Worm (Caenorhabditis elegans) whole organism, L4 larva: ENCODE measurements around the gene F55G1.6.
"Not testable (repeated sequence)": the region's sequence is repeated elsewhere in the genome, so short reads cannot be mapped to it uniquely, and the experiment has no call there.

Experiments used
- arid-1 ChIP-seq: fragments of 200-800 bp; sonication (Bioruptor generic); conservative IDR thresholded peaks from 2 replicates; pipeline ENCODE4 v1.3.6; 2022; ENCODE audit warnings: missing genetic modification reagents, missing genetic modification characterization, missing compliant biosample characterization
- nhr-11 ChIP-seq: fragments of 150-350 bp; optimal IDR thresholded peaks from 2 replicates; lab custom pipeline; 2014; ENCODE audit warnings: missing biosample characterization, missing genetic modification characterization
- nhr-76 ChIP-seq: fragments of 150-350 bp; optimal IDR thresholded peaks from 2 replicates; lab custom pipeline; 2014; ENCODE audit warnings: missing biosample characterization, missing genetic modification characterization
- pha-4 ChIP-seq, 2 experiments: fragments of 150-350 bp in 1 of 2; fragments of 200-800 bp in 1 of 2; sonication (Bioruptor generic) in 1 of 2; IDR thresholded peaks in 1 of 2; optimal IDR thresholded peaks in 1 of 2; 2 replicates each; pipeline versions ENCODE4 v1.3.6 to Lab custom; 2014 to 2022; ENCODE audit warnings: missing genetic modification characterization in 2 of 2, missing genetic modification reagents in 2 of 2, missing biosample characterization in 1 of 2, missing compliant biosample characterization in 1 of 2
- pqm-1 ChIP-seq: sonication (generic microtip); optimal IDR thresholded peaks from 2 replicates; lab custom pipeline; 2017; ENCODE audit warnings: missing biosample characterization, missing genetic modification characterization
- rbr-2 ChIP-seq: sonication (generic microtip); optimal IDR thresholded peaks from 2 replicates; lab custom pipeline; 2016; ENCODE audit warnings: missing genotype, missing genetic modification characterization, missing compliant biosample characterization
- saeg-2 ChIP-seq: fragments of 200-800 bp; sonication (Bioruptor generic); IDR thresholded peaks from 2 replicates; pipeline ENCODE4 v1.3.6; 2022; ENCODE audit warnings: missing genetic modification reagents, missing genetic modification characterization, missing compliant biosample characterization
- snpc-4 ChIP-seq: fragments of 150-350 bp; optimal IDR thresholded peaks from 2 replicates; lab custom pipeline; 2014; ENCODE audit warnings: missing biosample characterization, missing genetic modification characterization
- unc-39 ChIP-seq: sonication (generic microtip); optimal IDR thresholded peaks from 2 replicates; lab custom pipeline; 2017; ENCODE audit warnings: missing biosample characterization, missing genetic modification characterization
- ztf-11 ChIP-seq: fragments of 150-350 bp; optimal IDR thresholded peaks from 2 replicates; lab custom pipeline; 2014; ENCODE audit warnings: missing biosample characterization, missing genetic modification characterization

ce11 chrIV:7485565-7486200, 12.4 kb downstream of the F55G1.6 start:
- not testable (repeated sequence) for TF ChIP-seq snpc-4 (tag; lab: Kevin White, UChicago); arid-1 (GFP tag; lab: Robert Waterston, UW); ztf-11 (tag; lab: Kevin White, UChicago); pha-4 (GFP tag; IDR thresholded peaks at IDR 0.05; lab: Robert Waterston, UW); pha-4 (tag; optimal IDR thresholded peaks at IDR 0.05; lab: Kevin White, UChicago); nhr-11 (tag; lab: Kevin White, UChicago); rbr-2 (tag; lab: Kevin White, UChicago); nhr-76; pqm-1 (tag; lab: Kevin White, UChicago); unc-39 (tag; lab: Kevin White, UChicago); saeg-2 (GFP tag; lab: Robert Waterston, UW)
